Worm (Caenorhabditis elegans) whole organism, L3 larva: ENCODE measurements around the gene btb-9.
"Not testable (repeated sequence)": the region's sequence is repeated elsewhere in the genome, so short reads cannot be mapped to it uniquely, and the experiment has no call there.

Experiments used
- ama-1 ChIP-seq: fragments of 150-350 bp; optimal IDR thresholded peaks from 2 replicates; lab custom pipeline; 2018
- ceh-82 ChIP-seq: fragments of 150-350 bp; optimal IDR thresholded peaks from 2 replicates; lab custom pipeline; 2014; ENCODE audit warnings: missing biosample characterization, missing genetic modification characterization
- elt-2 ChIP-seq: sonication (generic microtip); optimal IDR thresholded peaks from 2 replicates; lab custom pipeline; 2016; ENCODE audit warnings: missing genetic modification reagents, mild to moderate bottlenecking, missing genetic modification characterization, missing compliant biosample characterization
- elt-3 ChIP-seq, 3 experiments: fragments of 150-350 bp in 1 of 3; sonication (generic microtip) in 2 of 3; optimal IDR thresholded peaks; 2 replicates in 2 of 3; 4 replicates in 1 of 3; lab custom pipeline; 2014 to 2017; ENCODE audit warnings: missing biosample characterization in 3 of 3, missing genetic modification characterization in 3 of 3
- fkh-10 ChIP-seq: sonication (generic microtip); optimal IDR thresholded peaks from 2 replicates; lab custom pipeline; 2017; ENCODE audit warnings: missing biosample characterization, missing genetic modification reagents, missing genetic modification characterization
- hmg-11 ChIP-seq: sonication (generic microtip); optimal IDR thresholded peaks from 2 replicates; lab custom pipeline; 2016; ENCODE audit warnings: missing genetic modification characterization, missing compliant biosample characterization
- lsy-12 ChIP-seq: sonication (generic microtip); optimal IDR thresholded peaks from 2 replicates; lab custom pipeline; 2016; ENCODE audit warnings: mild to moderate bottlenecking, missing genetic modification characterization, missing compliant biosample characterization
- nhr-76 ChIP-seq: fragments of 150-350 bp; sonication (generic microtip); optimal IDR thresholded peaks from 5 replicates; lab custom pipeline; 2014; ENCODE audit warnings: missing biosample characterization, missing genetic modification characterization
- pqm-1 ChIP-seq: fragments of 150-350 bp; optimal IDR thresholded peaks from 2 replicates; lab custom pipeline; 2017; ENCODE audit warnings: missing biosample characterization, missing genetic modification characterization, inconsistent platforms
- snpc-4 ChIP-seq: fragments of 150-350 bp; optimal IDR thresholded peaks from 2 replicates; lab custom pipeline; 2014; ENCODE audit warnings: missing biosample characterization, missing genetic modification characterization
- tbx-2 ChIP-seq: sonication (generic microtip); optimal IDR thresholded peaks from 2 replicates; lab custom pipeline; 2016; ENCODE audit warnings: mild to moderate bottlenecking, missing genetic modification characterization, missing compliant biosample characterization
- unc-62 ChIP-seq: fragments of 150-350 bp; sonication (generic microtip); optimal IDR thresholded peaks from 4 replicates; lab custom pipeline; 2014; ENCODE audit warnings: missing biosample characterization, missing genetic modification reagents, missing genetic modification characterization

- not testable (repeated sequence) for TF ChIP-seq nhr-76 (tag; lab: Kevin White, UChicago); ceh-82; fkh-10; tbx-2; unc-62 (GFP tag; lab: Kevin White, UChicago); snpc-4 (tag; lab: Kevin White, UChicago); lsy-12 (tag; lab: Kevin White, UChicago); pqm-1 (tag; lab: Kevin White, UChicago); elt-3 (tag; optimal IDR thresholded peaks at IDR 0.05; lab: Kevin White, UChicago); hmg-11 (tag; lab: Kevin White, UChicago); ama-1
- TF ChIP-seq elt-2 (tag; lab: Kevin White, UChicago): peak; percentile 21
Observed at ce11 chrII:1771347-1771746, 43.0 kb downstream of the btb-9 start, which contains the start of gene math-26.
